Worm (Caenorhabditis elegans) whole organism, L3 larva: ENCODE measurements around the gene his-40.

Source experiments
- R02D3.7 ChIP-seq: fragments of 150-350 bp; optimal IDR thresholded peaks from 2 replicates; lab custom pipeline; 2014; ENCODE audit warnings: missing biosample characterization, missing genetic modification characterization
- ZK546.5 ChIP-seq: sonication (generic microtip); optimal IDR thresholded peaks from 2 replicates; lab custom pipeline; 2017; ENCODE audit warnings: missing biosample characterization, missing genetic modification characterization
- aly-2 ChIP-seq: fragments of 150-350 bp; optimal IDR thresholded peaks from 2 replicates; lab custom pipeline; 2014; ENCODE audit warnings: missing biosample characterization, missing genetic modification characterization
- ama-1 ChIP-seq: fragments of 150-350 bp; optimal IDR thresholded peaks from 2 replicates; lab custom pipeline; 2018
- ceh-28 ChIP-seq: fragments of 150-350 bp; optimal IDR thresholded peaks from 2 replicates; lab custom pipeline; 2014; ENCODE audit warnings: missing biosample characterization, missing genetic modification reagents, missing genetic modification characterization
- egl-27 ChIP-seq: sonication (generic microtip); optimal IDR thresholded peaks from 4 replicates; lab custom pipeline; 2017; ENCODE audit warnings: missing biosample characterization, missing genetic modification reagents, missing genetic modification characterization
- egl-5 ChIP-seq: fragments of 150-350 bp; optimal IDR thresholded peaks from 2 replicates; lab custom pipeline; 2017; ENCODE audit warnings: missing biosample characterization, missing genetic modification reagents, missing genetic modification characterization, inconsistent platforms
- elt-1 ChIP-seq: fragments of 150-350 bp; optimal IDR thresholded peaks from 2 replicates; lab custom pipeline; 2014; ENCODE audit warnings: missing biosample characterization, missing genetic modification characterization
- elt-2 ChIP-seq: sonication (generic microtip); optimal IDR thresholded peaks from 2 replicates; lab custom pipeline; 2016; ENCODE audit warnings: missing genetic modification reagents, mild to moderate bottlenecking, missing genetic modification characterization, missing compliant biosample characterization
- elt-3 ChIP-seq, 3 experiments: fragments of 150-350 bp in 1 of 3; sonication (generic microtip) in 2 of 3; optimal IDR thresholded peaks; 2 replicates in 2 of 3; 4 replicates in 1 of 3; lab custom pipeline; 2014 to 2017; ENCODE audit warnings: missing biosample characterization in 3 of 3, missing genetic modification characterization in 3 of 3
- eor-1 ChIP-seq, 2 experiments: fragments of 150-350 bp; optimal IDR thresholded peaks; 2 replicates each; lab custom pipeline; 2014 to 2018; ENCODE audit warnings: missing biosample characterization in 2 of 2, missing genetic modification characterization in 2 of 2
- fkh-10 ChIP-seq: sonication (generic microtip); optimal IDR thresholded peaks from 2 replicates; lab custom pipeline; 2017; ENCODE audit warnings: missing biosample characterization, missing genetic modification reagents, missing genetic modification characterization
- fkh-2 ChIP-seq: fragments of 150-350 bp; optimal IDR thresholded peaks from 2 replicates; lab custom pipeline; 2014; ENCODE audit warnings: missing biosample characterization, missing genetic modification reagents, missing genetic modification characterization
- fos-1 ChIP-seq: fragments of 150-350 bp; optimal IDR thresholded peaks from 2 replicates; lab custom pipeline; 2014; ENCODE audit warnings: missing biosample characterization, missing genetic modification characterization
- hmg-11 ChIP-seq: sonication (generic microtip); optimal IDR thresholded peaks from 2 replicates; lab custom pipeline; 2016; ENCODE audit warnings: missing genetic modification characterization, missing compliant biosample characterization
- jun-1 ChIP-seq: fragments of 150-350 bp; optimal IDR thresholded peaks from 2 replicates; lab custom pipeline; 2014; ENCODE audit warnings: missing biosample characterization, missing genetic modification reagents, missing genetic modification characterization
- lin-39 ChIP-seq: fragments of 150-350 bp; optimal IDR thresholded peaks from 2 replicates; lab custom pipeline; 2018; ENCODE audit warnings: missing biosample characterization, missing genetic modification reagents, missing genetic modification characterization
- lsy-12 ChIP-seq: sonication (generic microtip); optimal IDR thresholded peaks from 2 replicates; lab custom pipeline; 2016; ENCODE audit warnings: mild to moderate bottlenecking, missing genetic modification characterization, missing compliant biosample characterization
- mdl-1 ChIP-seq: fragments of 150-350 bp; optimal IDR thresholded peaks from 2 replicates; lab custom pipeline; 2014; ENCODE audit warnings: missing biosample characterization, missing genetic modification characterization
- mml-1 ChIP-seq: fragments of 150-350 bp; sonication (generic microtip); optimal IDR thresholded peaks from 3 replicates; lab custom pipeline; 2014; ENCODE audit warnings: missing biosample characterization, missing genetic modification characterization
- nfya-1 ChIP-seq: sonication (generic microtip); optimal IDR thresholded peaks from 2 replicates; lab custom pipeline; 2017; ENCODE audit warnings: missing genetic modification characterization, mild to moderate bottlenecking, missing compliant biosample characterization, antibody characterized with exemption, moderate library complexity; ENCODE audit not compliant: insufficient read depth
- nhr-11 ChIP-seq: fragments of 150-350 bp; optimal IDR thresholded peaks from 2 replicates; lab custom pipeline; 2014; ENCODE audit warnings: missing biosample characterization, missing genetic modification characterization
- nhr-23 ChIP-seq: fragments of 150-350 bp; optimal IDR thresholded peaks from 2 replicates; lab custom pipeline; 2014; ENCODE audit warnings: missing biosample characterization, missing genetic modification reagents, missing genetic modification characterization
- nhr-237 ChIP-seq: fragments of 150-350 bp; optimal IDR thresholded peaks from 2 replicates; lab custom pipeline; 2014; ENCODE audit warnings: missing biosample characterization, missing genetic modification characterization
- nhr-25 ChIP-seq: sonication (generic microtip); optimal IDR thresholded peaks from 2 replicates; lab custom pipeline; 2017; ENCODE audit warnings: missing biosample characterization, missing genetic modification characterization
- nhr-28 ChIP-seq: fragments of 150-350 bp; optimal IDR thresholded peaks from 2 replicates; lab custom pipeline; 2014; ENCODE audit warnings: missing biosample characterization, missing genetic modification characterization
- nhr-67 ChIP-seq: fragments of 150-350 bp; optimal IDR thresholded peaks from 2 replicates; lab custom pipeline; 2014; ENCODE audit warnings: missing biosample characterization, missing genetic modification characterization
- nhr-77 ChIP-seq: fragments of 150-350 bp; optimal IDR thresholded peaks from 2 replicates; lab custom pipeline; 2014; ENCODE audit warnings: missing biosample characterization, missing genetic modification characterization
- pha-4 ChIP-seq: fragments of 150-350 bp; optimal IDR thresholded peaks from 2 replicates; lab custom pipeline; 2014; ENCODE audit warnings: missing biosample characterization, missing genetic modification reagents, missing genetic modification characterization
- pqm-1 ChIP-seq: fragments of 150-350 bp; optimal IDR thresholded peaks from 2 replicates; lab custom pipeline; 2017; ENCODE audit warnings: missing biosample characterization, missing genetic modification characterization, inconsistent platforms
- sea-2 ChIP-seq: fragments of 150-350 bp; sonication (generic microtip); optimal IDR thresholded peaks from 4 replicates; lab custom pipeline; 2014; ENCODE audit warnings: missing biosample characterization, missing genetic modification reagents, missing genetic modification characterization
- tbx-2 ChIP-seq: sonication (generic microtip); optimal IDR thresholded peaks from 2 replicates; lab custom pipeline; 2016; ENCODE audit warnings: mild to moderate bottlenecking, missing genetic modification characterization, missing compliant biosample characterization
- unc-39 ChIP-seq: sonication (generic microtip); optimal IDR thresholded peaks from 4 replicates; lab custom pipeline; 2017; ENCODE audit warnings: missing biosample characterization, missing genetic modification characterization
- zag-1 ChIP-seq: fragments of 150-350 bp; optimal IDR thresholded peaks from 2 replicates; lab custom pipeline; 2014; ENCODE audit warnings: missing biosample characterization, missing genetic modification characterization
- ztf-11 ChIP-seq: fragments of 150-350 bp; optimal IDR thresholded peaks from 2 replicates; lab custom pipeline; 2014; ENCODE audit warnings: missing biosample characterization, missing genetic modification characterization

his-40 gene

ce11 chrX:7284724-7285184 is 25.2 kb upstream of the his-40 start (continued):
- TF ChIP-seq nhr-23 (tag; lab: Kevin White, UChicago), result no peak
- peak; percentile 34 for TF ChIP-seq elt-1 (tag; lab: Kevin White, UChicago)
- TF ChIP-seq nhr-237 (tag; lab: Kevin White, UChicago), result no peak
- no peak for TF ChIP-seq nhr-77 (tag; lab: Kevin White, UChicago)
- no peak for TF ChIP-seq nhr-11
- no peak for TF ChIP-seq mml-1
- TF ChIP-seq eor-1 (tag; optimal IDR thresholded peaks at IDR 0.05; lab: Kevin White, UChicago), result no peak
- no peak for TF ChIP-seq ama-1 (lab: Kevin White, UChicago)
- no peak for TF ChIP-seq pha-4 (tag; lab: Kevin White, UChicago)
- TF ChIP-seq elt-3 (tag; optimal IDR thresholded peaks at IDR 0.05; lab: Kevin White, UChicago), result no peak
- no peak for TF ChIP-seq fos-1 (tag; lab: Kevin White, UChicago)
- no peak for TF ChIP-seq sea-2 (GFP tag; lab: Kevin White, UChicago)
- no peak for TF ChIP-seq nhr-28
- TF ChIP-seq unc-39 (tag; lab: Kevin White, UChicago), result no peak
- TF ChIP-seq lsy-12, result no peak
- TF ChIP-seq, all 47 proteins: peak for 8

- peak; percentile 35 for TF ChIP-seq egl-5 (tag; lab: Kevin White, UChicago)
- no peak for TF ChIP-seq tbx-2 (tag; lab: Kevin White, UChicago)
- no peak for TF ChIP-seq nhr-23 (tag; lab: Kevin White, UChicago)
- no peak for TF ChIP-seq aly-2 (tag; lab: Kevin White, UChicago)
Observed at ce11 chrX:7289565-7289964, 20.3 kb upstream of the his-40 start.

ce11 chrX:7290859-7291628 is 18.9 kb upstream of the his-40 start:
- TF ChIP-seq egl-5 (tag; lab: Kevin White, UChicago) (no peak), elt-2 (tag; lab: Kevin White, UChicago) (peak; percentile 23), pha-4 (tag; lab: Kevin White, UChicago) (peak; percentile 65)

ce11 chrX:7291810-7292209 is 18.1 kb upstream of the his-40 start, which contains the start of gene lron-7:
Gene lron-7, plus strand, starts transcription at chrX:7292132.
- no peak for TF ChIP-seq hmg-11 (tag; lab: Kevin White, UChicago)
- TF ChIP-seq elt-2 (tag; lab: Kevin White, UChicago), result peak; percentile 71
- TF ChIP-seq ceh-28, result no peak
- TF ChIP-seq R02D3.7, result no peak
- TF ChIP-seq nhr-77 (tag; lab: Kevin White, UChicago), result no peak
- no peak for TF ChIP-seq lin-39 (tag; lab: Kevin White, UChicago)
- no peak for TF ChIP-seq ztf-11 (tag; lab: Kevin White, UChicago)
- no peak for TF ChIP-seq lsy-12
- TF ChIP-seq unc-39 (tag; lab: Kevin White, UChicago), result no peak
- no peak for TF ChIP-seq fkh-10 (GFP tag; lab: Kevin White, UChicago)
- TF ChIP-seq jun-1 (tag; lab: Kevin White, UChicago), result no peak
- no peak for TF ChIP-seq mdl-1 (tag; lab: Kevin White, UChicago)
- TF ChIP-seq nhr-23 (tag; lab: Kevin White, UChicago), result no peak
- peak; percentile 41 for TF ChIP-seq pha-4 (tag; lab: Kevin White, UChicago)
- no peak for TF ChIP-seq zag-1 (tag; lab: Kevin White, UChicago)
- no peak for TF ChIP-seq ZK546.5 (tag; lab: Kevin White, UChicago)
- no peak for TF ChIP-seq nfya-1 (tag; lab: Kevin White, UChicago)
- no peak for TF ChIP-seq nhr-25 (tag; lab: Kevin White, UChicago)
- no peak for TF ChIP-seq fkh-2 (tag; lab: Kevin White, UChicago)
- peak; percentile 80 for TF ChIP-seq pqm-1 (tag; lab: Kevin White, UChicago)
- TF ChIP-seq elt-1 (tag; lab: Kevin White, UChicago), result no peak
- TF ChIP-seq nhr-67 (tag; lab: Kevin White, UChicago), result no peak
- TF ChIP-seq egl-27 (tag; lab: Kevin White, UChicago), result no peak
- no peak for TF ChIP-seq nhr-28
